Worm (Caenorhabditis elegans) whole organism, young adult: ENCODE measurements around the gene tpan-1.
A peak's percentile ranks its signal among the peaks of the same experiment; 100 is the strongest.

Experiments
- C06A6.2 ChIP-seq: fragments of 200-800 bp; sonication (Bioruptor generic); conservative IDR thresholded peaks from 2 replicates; pipeline ENCODE4 v1.3.6; 2022; ENCODE audit warnings: missing genetic modification characterization, missing compliant biosample characterization
- D2030.7 ChIP-seq: fragments of 200-800 bp; sonication (Bioruptor generic); IDR thresholded peaks from 2 replicates; pipeline ENCODE4 v1.3.6; 2022; ENCODE audit warnings: missing genetic modification reagents, missing genetic modification characterization, missing compliant biosample characterization
- F37B4.10 ChIP-seq: fragments of 200-800 bp; sonication (Bioruptor generic); IDR thresholded peaks from 2 replicates; pipeline ENCODE4 v1.3.6; 2022; ENCODE audit warnings: missing genetic modification characterization, missing compliant biosample characterization
- F39B2.1 ChIP-seq: fragments of 200-800 bp; sonication (Bioruptor generic); IDR thresholded peaks from 2 replicates; pipeline ENCODE4 v1.3.6; 2022; ENCODE audit warnings: missing genetic modification reagents, missing genetic modification characterization, missing compliant biosample characterization
- F55B11.4 ChIP-seq: sonication (generic microtip); optimal IDR thresholded peaks from 2 replicates; lab custom pipeline; 2016; ENCODE audit warnings: missing compliant biosample characterization, missing genetic modification characterization, borderline replicate concordance; ENCODE audit not compliant: insufficient read depth
- T07F8.4 ChIP-seq: sonication (generic microtip); optimal IDR thresholded peaks from 2 replicates; lab custom pipeline; 2016; ENCODE audit warnings: mild to moderate bottlenecking, missing genetic modification characterization, moderate library complexity, missing compliant biosample characterization
- T26A5.8 ChIP-seq: sonication (generic microtip); optimal IDR thresholded peaks from 2 replicates; lab custom pipeline; 2016; ENCODE audit warnings: missing genetic modification characterization, missing compliant biosample characterization
- Y53G8AR.9 ChIP-seq: fragments of 200-800 bp; sonication (Bioruptor generic); conservative IDR thresholded peaks from 2 replicates; pipeline ENCODE4 v1.3.6; 2022; ENCODE audit warnings: missing genetic modification reagents, missing genetic modification characterization, missing compliant biosample characterization
- Y67H2A.10 ChIP-seq: fragments of 200-800 bp; sonication (Bioruptor generic); conservative IDR thresholded peaks from 2 replicates; pipeline ENCODE4 v1.3.6; 2022; ENCODE audit warnings: missing genetic modification reagents, missing genetic modification characterization, missing compliant biosample characterization
- Y79H2A.3 ChIP-seq: fragments of 200-800 bp; sonication (Bioruptor generic); conservative IDR thresholded peaks from 2 replicates; pipeline ENCODE4 v1.3.6; 2022; ENCODE audit warnings: missing genetic modification reagents, missing genetic modification characterization, missing compliant biosample characterization
- aptf-2 ChIP-seq: fragments of 200-800 bp; sonication (Bioruptor generic); conservative IDR thresholded peaks from 2 replicates; pipeline ENCODE4 v1.3.6; 2022; ENCODE audit warnings: missing genetic modification reagents, missing genetic modification characterization, missing compliant biosample characterization
- attf-3 ChIP-seq: fragments of 200-800 bp; sonication (Bioruptor generic); conservative IDR thresholded peaks from 2 replicates; pipeline ENCODE4 v1.3.6; 2022; ENCODE audit warnings: missing genetic modification reagents, missing genetic modification characterization, missing compliant biosample characterization
- attf-5 ChIP-seq: fragments of 200-800 bp; sonication (Bioruptor generic); optimal IDR thresholded peaks from 2 replicates; lab custom pipeline; 2018; ENCODE audit warnings: mild to moderate bottlenecking, missing genetic modification characterization, missing compliant biosample characterization
- ccch-3 ChIP-seq: fragments of 200-800 bp; sonication (Bioruptor generic); optimal IDR thresholded peaks from 2 replicates; lab custom pipeline; 2018; ENCODE audit warnings: mild to moderate bottlenecking, missing genetic modification characterization, missing compliant biosample characterization
- cebp-2 ChIP-seq: fragments of 200-800 bp; sonication (Bioruptor generic); IDR thresholded peaks from 2 replicates; pipeline ENCODE4 v1.3.6; 2022; ENCODE audit warnings: missing genetic modification characterization, missing compliant biosample characterization
- dox-1 ChIP-seq: fragments of 200-800 bp; sonication (Bioruptor generic); IDR thresholded peaks from 2 replicates; pipeline ENCODE4 v1.3.6; 2022; ENCODE audit warnings: missing genetic modification reagents, missing genetic modification characterization, missing compliant biosample characterization
- ekl-4 ChIP-seq: fragments of 200-800 bp; sonication (Bioruptor generic); IDR thresholded peaks from 2 replicates; pipeline ENCODE4 v1.3.6; 2022; ENCODE audit warnings: missing genetic modification reagents, missing genetic modification characterization, missing compliant biosample characterization
- ets-4 ChIP-seq: fragments of 200-800 bp; sonication (Bioruptor generic); optimal IDR thresholded peaks from 2 replicates; lab custom pipeline; 2018; ENCODE audit warnings: mild to moderate bottlenecking, missing genetic modification characterization, missing compliant biosample characterization
- him-1 ChIP-seq: sonication (generic microtip); optimal IDR thresholded peaks from 2 replicates; lab custom pipeline; 2016; ENCODE audit warnings: missing genotype, missing genetic modification reagents, missing genetic modification characterization, missing compliant biosample characterization
- hmg-1.2 ChIP-seq: fragments of 200-800 bp; sonication (Bioruptor generic); IDR thresholded peaks from 2 replicates; pipeline ENCODE4 v1.3.6; 2022; ENCODE audit warnings: missing genetic modification reagents, missing genetic modification characterization, missing compliant biosample characterization
- hsf-1 ChIP-seq: fragments of 200-800 bp; sonication (Bioruptor generic); IDR thresholded peaks from 2 replicates; pipeline ENCODE4 v1.3.6; 2022; ENCODE audit warnings: missing genetic modification reagents, missing genetic modification characterization, missing compliant biosample characterization
- let-607 ChIP-seq, 2 experiments: fragments of 200-800 bp in 1 of 2; sonication (Bioruptor generic) in 1 of 2; sonication (generic microtip) in 1 of 2; optimal IDR thresholded peaks; 2 replicates each; lab custom pipeline; 2016 to 2018; ENCODE audit warnings: mild to moderate bottlenecking in 2 of 2, missing compliant biosample characterization in 2 of 2, missing genetic modification characterization in 2 of 2, moderate library complexity in 2 of 2, missing genotype in 1 of 2
- lin-40 ChIP-seq: sonication (generic microtip); optimal IDR thresholded peaks from 2 replicates; lab custom pipeline; 2016; ENCODE audit warnings: missing genetic modification characterization, mild to moderate bottlenecking, missing compliant biosample characterization, missing genotype, missing genetic modification reagents
- lir-1 ChIP-seq: fragments of 200-800 bp; sonication (Bioruptor generic); conservative IDR thresholded peaks from 2 replicates; pipeline ENCODE4 v1.3.6; 2022; ENCODE audit warnings: missing genetic modification reagents, missing genetic modification characterization, missing compliant biosample characterization
- lsy-27 ChIP-seq: sonication (generic microtip); optimal IDR thresholded peaks from 2 replicates; lab custom pipeline; 2017; ENCODE audit warnings: missing genetic modification characterization, mild to moderate bottlenecking, missing compliant biosample characterization, antibody characterized with exemption, missing genotype, borderline replicate concordance; ENCODE audit not compliant: insufficient read depth
- madf-8 ChIP-seq: fragments of 200-800 bp; sonication (Bioruptor generic); conservative IDR thresholded peaks from 2 replicates; pipeline ENCODE4 v1.3.6; 2022; ENCODE audit warnings: missing genetic modification reagents, missing genetic modification characterization, missing compliant biosample characterization
- mel-28 ChIP-seq: sonication (generic microtip); optimal IDR thresholded peaks from 2 replicates; lab custom pipeline; 2016; ENCODE audit warnings: borderline replicate concordance, mild to moderate bottlenecking, missing genetic modification characterization, missing compliant biosample characterization
- mes-4 ChIP-seq: sonication (generic microtip); optimal IDR thresholded peaks from 2 replicates; lab custom pipeline; 2016; ENCODE audit warnings: missing genotype, missing genetic modification characterization, missing compliant biosample characterization
- nfyb-1 ChIP-seq: fragments of 200-800 bp; sonication (Bioruptor generic); IDR thresholded peaks from 2 replicates; pipeline ENCODE4 v1.3.6; 2022; ENCODE audit warnings: missing genetic modification reagents, missing genetic modification characterization, missing compliant biosample characterization
- nhr-120 ChIP-seq: fragments of 200-800 bp; sonication (Bioruptor generic); IDR thresholded peaks from 2 replicates; pipeline ENCODE4 v1.3.6; 2022; ENCODE audit warnings: missing genetic modification characterization, missing compliant biosample characterization
- nhr-27 ChIP-seq: fragments of 200-800 bp; sonication (Bioruptor generic); optimal IDR thresholded peaks from 2 replicates; lab custom pipeline; 2018; ENCODE audit warnings: mild to moderate bottlenecking, missing genetic modification characterization, moderate library complexity, missing compliant biosample characterization
- nhr-80 ChIP-seq: sonication (generic microtip); optimal IDR thresholded peaks from 2 replicates; lab custom pipeline; 2016; ENCODE audit warnings: missing genetic modification characterization, missing compliant biosample characterization
- pbrm-1 ChIP-seq: fragments of 200-800 bp; sonication (Bioruptor generic); IDR thresholded peaks from 2 replicates; pipeline ENCODE4 v1.3.6; 2022; ENCODE audit warnings: missing genetic modification reagents, missing genetic modification characterization, missing compliant biosample characterization
- pha-4 ChIP-seq: fragments of 150-350 bp; sonication (generic microtip); optimal IDR thresholded peaks from 2 replicates; lab custom pipeline; 2014; ENCODE audit warnings: missing biosample characterization, missing genetic modification reagents, missing genetic modification characterization
- rec-8 ChIP-seq, 2 experiments: sonication (generic microtip); optimal IDR thresholded peaks; 2 replicates each; lab custom pipeline; 2016; ENCODE audit warnings: mild to moderate bottlenecking in 2 of 2, missing genetic modification characterization in 2 of 2, missing genetic modification reagents in 2 of 2, missing genotype in 2 of 2, missing biosample characterization in 1 of 2, missing compliant biosample characterization in 1 of 2, moderate library complexity in 1 of 2
- sdz-38 ChIP-seq: sonication (generic microtip); optimal IDR thresholded peaks from 2 replicates; lab custom pipeline; 2016; ENCODE audit warnings: missing genotype, missing genetic modification characterization, missing compliant biosample characterization
- snpc-1.1 ChIP-seq: sonication (generic microtip); optimal IDR thresholded peaks from 2 replicates; lab custom pipeline; 2017; ENCODE audit warnings: missing genetic modification characterization, mild to moderate bottlenecking, missing compliant biosample characterization, antibody characterized with exemption, moderate library complexity, missing genotype, missing genetic modification reagents; ENCODE audit not compliant: insufficient read depth
- somi-1 ChIP-seq: fragments of 200-800 bp; sonication (Bioruptor generic); optimal IDR thresholded peaks from 2 replicates; lab custom pipeline; 2018; ENCODE audit warnings: mild to moderate bottlenecking, missing genetic modification characterization, missing compliant biosample characterization
- sptf-2 ChIP-seq: fragments of 200-800 bp; sonication (Bioruptor generic); optimal IDR thresholded peaks from 2 replicates; lab custom pipeline; 2018; ENCODE audit warnings: mild to moderate bottlenecking, missing genetic modification characterization, missing compliant biosample characterization
- zfh-2 ChIP-seq: fragments of 200-800 bp; sonication (Bioruptor generic); conservative IDR thresholded peaks from 2 replicates; pipeline ENCODE4 v1.3.6; 2022; ENCODE audit warnings: missing genetic modification reagents, missing genetic modification characterization, missing compliant biosample characterization
- ztf-25 ChIP-seq: fragments of 200-800 bp; sonication (Bioruptor generic); IDR thresholded peaks from 2 replicates; pipeline ENCODE4 v1.3.6; 2022; ENCODE audit warnings: missing genetic modification reagents, missing genetic modification characterization, missing compliant biosample characterization
- ztf-26 ChIP-seq: sonication (generic microtip); optimal IDR thresholded peaks from 2 replicates; lab custom pipeline; 2017; ENCODE audit warnings: missing genetic modification characterization, missing compliant biosample characterization
- ztf-3 ChIP-seq: fragments of 200-800 bp; sonication (Bioruptor generic); optimal IDR thresholded peaks from 2 replicates; lab custom pipeline; 2018; ENCODE audit warnings: mild to moderate bottlenecking, missing genetic modification characterization, missing compliant biosample characterization

Gene tpan-1

ce11 chrV:20752609-20753102 is 36.6 kb upstream of the tpan-1 start, which contains the start of gene pha-4 (continued):
- TF ChIP-seq nhr-80 (tag; lab: Kevin White, UChicago) (peak; percentile 91), ekl-4 (GFP tag; lab: Robert Waterston, UW) (no peak), somi-1 (GFP tag; lab: Kevin White, UChicago) (no peak), zfh-2 (GFP tag; lab: Robert Waterston, UW) (peak; percentile 68), T26A5.8 (tag; lab: Kevin White, UChicago) (no peak), Y79H2A.3 (GFP tag; lab: Robert Waterston, UW) (no peak), F37B4.10 (GFP tag; lab: Robert Waterston, UW) (no peak), nhr-27 (tag; lab: Kevin White, UChicago) (no peak), ccch-3 (no peak), snpc-1.1 (tag; lab: Kevin White, UChicago) (no peak), nfyb-1 (no peak), lin-40 (tag; lab: Kevin White, UChicago) (no peak), D2030.7 (GFP tag; lab: Robert Waterston, UW) (no peak), sptf-2 (GFP tag; lab: Kevin White, UChicago) (no peak), hsf-1 (GFP tag; lab: Robert Waterston, UW) (no peak), let-607 (tag; optimal IDR thresholded peaks at IDR 0.05; lab: Kevin White, UChicago) (peak in 1 of 2 experiments; percentile 18), ztf-3 (no peak), ztf-26 (tag; lab: Kevin White, UChicago) (no peak), pbrm-1 (GFP tag; lab: Robert Waterston, UW) (no peak), Y53G8AR.9 (GFP tag; lab: Robert Waterston, UW) (no peak), hmg-1.2 (GFP tag; lab: Robert Waterston, UW) (peak; percentile 32; the same call in 1 of the 2 replicates), dox-1 (peak; percentile 76), sdz-38 (tag; lab: Kevin White, UChicago) (no peak), F39B2.1 (GFP tag; lab: Robert Waterston, UW) (no peak), rec-8 (tag; optimal IDR thresholded peaks at IDR 0.05; lab: Kevin White, UChicago) (no peak), T07F8.4 (tag; lab: Kevin White, UChicago) (no peak), pha-4 (tag; lab: Kevin White, UChicago) (peak; percentile 82), ets-4 (GFP tag; lab: Kevin White, UChicago) (no peak), Y67H2A.10 (GFP tag; lab: Robert Waterston, UW) (no peak), C06A6.2 (GFP tag; lab: Robert Waterston, UW) (no peak), madf-8 (GFP tag; lab: Robert Waterston, UW) (no peak), mel-28 (tag; lab: Kevin White, UChicago) (no peak), attf-5 (peak; percentile 15), cebp-2 (GFP tag; lab: Robert Waterston, UW) (no peak), lir-1 (GFP tag; lab: Robert Waterston, UW) (no peak), mes-4 (no peak), aptf-2 (GFP tag; lab: Robert Waterston, UW) (no peak), ztf-25 (no peak), lsy-27 (tag; lab: Kevin White, UChicago) (no peak), attf-3 (GFP tag; lab: Robert Waterston, UW) (no peak), him-1 (tag; lab: Kevin White, UChicago) (no peak), F55B11.4 (tag; lab: Kevin White, UChicago) (no peak), nhr-120 (no peak)
